Worm (Caenorhabditis elegans) whole organism, early embryonic: ENCODE measurements around the gene W02B12.11.

Experiments
- F13C5.2 ChIP-seq: sonication (generic microtip); optimal IDR thresholded peaks from 2 replicates; lab custom pipeline; 2017; ENCODE audit warnings: mild to moderate bottlenecking, missing genetic modification characterization, inconsistent platforms, missing compliant biosample characterization
- aly-1 ChIP-seq: sonication (generic microtip); optimal IDR thresholded peaks from 2 replicates; lab custom pipeline; 2016; ENCODE audit warnings: missing genetic modification characterization, missing compliant biosample characterization
- ama-1 ChIP-seq: fragments of 150-350 bp; optimal IDR thresholded peaks from 2 replicates; lab custom pipeline; 2014
- ceh-36 ChIP-seq: sonication (generic microtip); optimal IDR thresholded peaks from 2 replicates; lab custom pipeline; 2016; ENCODE audit warnings: missing genetic modification characterization, inconsistent platforms, missing compliant biosample characterization
- flt-1 ChIP-seq: fragments of 200-800 bp; sonication (Bioruptor generic); IDR thresholded peaks from 2 replicates; pipeline ENCODE4 v1.3.6; 2022; ENCODE audit warnings: missing genetic modification characterization, missing compliant biosample characterization
- hmg-4 ChIP-seq: fragments of 200-800 bp; sonication (Bioruptor generic); optimal IDR thresholded peaks from 2 replicates; lab custom pipeline; 2018; ENCODE audit warnings: mild to moderate bottlenecking, missing genetic modification characterization, missing compliant biosample characterization
- hnd-1 ChIP-seq: sonication (generic microtip); optimal IDR thresholded peaks from 2 replicates; lab custom pipeline; 2016; ENCODE audit warnings: missing genetic modification characterization, missing compliant biosample characterization
- pes-1 ChIP-seq: fragments of 200-800 bp; sonication (Bioruptor generic); IDR thresholded peaks from 2 replicates; pipeline ENCODE4 v1.3.6; 2022; ENCODE audit warnings: missing genetic modification reagents, missing genetic modification characterization, missing compliant biosample characterization
- sea-1 ChIP-seq: fragments of 200-800 bp; sonication (Bioruptor generic); conservative IDR thresholded peaks from 2 replicates; pipeline ENCODE4 v1.3.6; 2022; ENCODE audit warnings: missing genetic modification characterization, missing compliant biosample characterization
- tbx-11 ChIP-seq: fragments of 200-800 bp; sonication (Bioruptor generic); IDR thresholded peaks from 2 replicates; pipeline ENCODE4 v1.3.6; 2022; ENCODE audit warnings: missing genetic modification characterization, missing compliant biosample characterization
- tbx-37 ChIP-seq: fragments of 200-800 bp; sonication (Bioruptor generic); conservative IDR thresholded peaks from 2 replicates; pipeline ENCODE4 v1.3.6; 2022; ENCODE audit warnings: missing genetic modification reagents, missing genetic modification characterization, missing compliant biosample characterization

DNA sequence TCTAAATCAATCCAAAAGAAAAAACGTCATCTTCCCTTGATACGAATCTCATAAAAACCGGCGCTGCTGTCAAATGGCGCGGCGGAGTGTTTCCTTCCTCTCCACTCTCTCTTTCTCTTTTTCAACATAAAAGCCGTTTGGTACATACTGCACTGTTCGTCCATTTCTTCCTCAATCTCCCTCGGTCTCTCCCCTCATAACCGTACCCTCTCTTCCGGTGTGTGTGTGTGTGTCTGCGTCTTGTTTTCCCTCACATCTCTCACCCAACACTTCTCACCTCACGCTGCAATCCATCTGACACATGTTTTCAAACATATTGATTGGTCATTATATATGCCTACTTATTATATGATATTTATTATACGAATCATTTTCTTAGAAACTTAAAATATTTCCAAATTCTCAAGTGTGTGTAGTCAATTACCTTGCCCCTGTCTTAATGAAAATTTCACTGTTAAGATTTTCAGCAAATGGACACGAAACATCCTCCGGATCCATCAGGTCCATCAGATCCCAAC is 9.2 kb upstream of the W02B12.11 start, which contains the start of the genes aars-1 and rga-1:
- no peak for TF ChIP-seq ama-1
- peak; percentile 27 for TF ChIP-seq F13C5.2 (tag; lab: Kevin White, UChicago)
- TF ChIP-seq tbx-37 (GFP tag; lab: Robert Waterston, UW), result no peak; the same call in 1 of the 2 replicates
- no peak for TF ChIP-seq flt-1
- TF ChIP-seq sea-1 (GFP tag; lab: Robert Waterston, UW), result no peak
- no peak for TF ChIP-seq pes-1 (GFP tag; lab: Robert Waterston, UW)
- TF ChIP-seq tbx-11 (GFP tag; lab: Robert Waterston, UW), result no peak
- TF ChIP-seq aly-1, result no peak
- no peak for TF ChIP-seq hnd-1 (tag; lab: Kevin White, UChicago)
- no peak for TF ChIP-seq ceh-36 (tag; lab: Kevin White, UChicago)
- no peak for TF ChIP-seq hmg-4
